Worm (Caenorhabditis elegans) whole organism, early embryonic: ENCODE data around the gene R07B1.13.
A peak's percentile ranks its signal among the peaks of the same experiment; 100 is the strongest.

Experiments used
- B0310.2 ChIP-seq: sonication (generic microtip); optimal IDR thresholded peaks from 2 replicates; lab custom pipeline; 2016; ENCODE audit warnings: mild to moderate bottlenecking, missing genetic modification characterization, missing compliant biosample characterization
- F13C5.2 ChIP-seq: sonication (generic microtip); optimal IDR thresholded peaks from 2 replicates; lab custom pipeline; 2017; ENCODE audit warnings: mild to moderate bottlenecking, missing genetic modification characterization, inconsistent platforms, missing compliant biosample characterization
- aly-1 ChIP-seq: sonication (generic microtip); optimal IDR thresholded peaks from 2 replicates; lab custom pipeline; 2016; ENCODE audit warnings: missing genetic modification characterization, missing compliant biosample characterization
- ama-1 ChIP-seq: fragments of 150-350 bp; optimal IDR thresholded peaks from 2 replicates; lab custom pipeline; 2014
- ceh-13 ChIP-seq: fragments of 200-800 bp; sonication (Bioruptor generic); optimal IDR thresholded peaks from 2 replicates; lab custom pipeline; 2018; ENCODE audit warnings: mild to moderate bottlenecking, missing genetic modification characterization, missing compliant biosample characterization
- ceh-36 ChIP-seq: sonication (generic microtip); optimal IDR thresholded peaks from 2 replicates; lab custom pipeline; 2016; ENCODE audit warnings: missing genetic modification characterization, inconsistent platforms, missing compliant biosample characterization
- ets-7 ChIP-seq: sonication (generic microtip); optimal IDR thresholded peaks from 2 replicates; lab custom pipeline; 2016; ENCODE audit warnings: missing genotype, missing genetic modification characterization, missing compliant biosample characterization
- flt-1 ChIP-seq: fragments of 200-800 bp; sonication (Bioruptor generic); IDR thresholded peaks from 2 replicates; pipeline ENCODE4 v1.3.6; 2022; ENCODE audit warnings: missing genetic modification characterization, missing compliant biosample characterization
- hmbx-1 ChIP-seq: sonication (generic microtip); optimal IDR thresholded peaks from 2 replicates; lab custom pipeline; 2016; ENCODE audit warnings: mild to moderate bottlenecking, missing genetic modification characterization, missing compliant biosample characterization
- hmg-4 ChIP-seq: fragments of 200-800 bp; sonication (Bioruptor generic); optimal IDR thresholded peaks from 2 replicates; lab custom pipeline; 2018; ENCODE audit warnings: mild to moderate bottlenecking, missing genetic modification characterization, missing compliant biosample characterization
- hnd-1 ChIP-seq: sonication (generic microtip); optimal IDR thresholded peaks from 2 replicates; lab custom pipeline; 2016; ENCODE audit warnings: missing genetic modification characterization, missing compliant biosample characterization
- pes-1 ChIP-seq: fragments of 200-800 bp; sonication (Bioruptor generic); IDR thresholded peaks from 2 replicates; pipeline ENCODE4 v1.3.6; 2022; ENCODE audit warnings: missing genetic modification reagents, missing genetic modification characterization, missing compliant biosample characterization
- scrt-1 ChIP-seq: fragments of 200-800 bp; sonication (Bioruptor generic); IDR thresholded peaks from 2 replicates; pipeline ENCODE4 v1.3.6; 2022; ENCODE audit warnings: missing genetic modification characterization, missing compliant biosample characterization
- sea-1 ChIP-seq: fragments of 200-800 bp; sonication (Bioruptor generic); conservative IDR thresholded peaks from 2 replicates; pipeline ENCODE4 v1.3.6; 2022; ENCODE audit warnings: missing genetic modification characterization, missing compliant biosample characterization
- tbx-11 ChIP-seq: fragments of 200-800 bp; sonication (Bioruptor generic); IDR thresholded peaks from 2 replicates; pipeline ENCODE4 v1.3.6; 2022; ENCODE audit warnings: missing genetic modification characterization, missing compliant biosample characterization
- tbx-37 ChIP-seq: fragments of 200-800 bp; sonication (Bioruptor generic); conservative IDR thresholded peaks from 2 replicates; pipeline ENCODE4 v1.3.6; 2022; ENCODE audit warnings: missing genetic modification reagents, missing genetic modification characterization, missing compliant biosample characterization
- tra-4 ChIP-seq: sonication (generic microtip); optimal IDR thresholded peaks from 2 replicates; lab custom pipeline; 2017; ENCODE audit warnings: missing genetic modification characterization, missing compliant biosample characterization

R07B1.13 gene

DNA sequence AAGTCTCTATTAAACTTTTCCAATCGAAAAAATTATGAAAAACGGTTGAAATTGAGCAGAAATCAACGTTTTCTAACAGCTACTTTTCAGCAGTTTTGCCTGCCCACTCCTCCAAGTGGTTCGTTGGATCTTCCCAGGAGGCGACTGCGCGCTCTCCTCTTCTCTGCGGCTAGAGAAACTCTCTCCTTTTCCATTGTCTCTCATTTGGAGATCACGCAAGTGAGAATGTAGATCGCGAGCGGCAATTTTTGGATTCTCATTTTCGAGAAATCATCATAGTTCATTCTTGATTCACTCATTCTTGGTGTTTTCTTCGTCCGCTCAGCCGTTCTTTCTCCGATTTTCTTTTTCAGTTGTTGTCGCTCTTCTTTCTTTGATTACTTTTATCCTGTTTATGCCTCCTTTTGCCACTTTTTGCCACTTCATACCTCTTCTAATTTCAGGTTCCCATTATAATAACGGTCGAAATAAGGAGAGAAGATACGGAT is 14.3 kb downstream of the R07B1.13 start, which contains the start of gene mrp-4:
mrp-4 (plus strand) TSS at position 438 of the 488 bp plus-strand sequence.
- TF ChIP-seq ceh-13 (GFP tag; lab: Kevin White, UChicago) = no peak
- no peak for TF ChIP-seq ets-7 (tag; lab: Kevin White, UChicago)
- TF ChIP-seq aly-1 (tag; lab: Kevin White, UChicago) = no peak
- no peak for TF ChIP-seq tbx-37 (GFP tag; lab: Robert Waterston, UW)
- no peak for TF ChIP-seq tra-4 (tag; lab: Kevin White, UChicago)
- TF ChIP-seq hmg-4 (GFP tag; lab: Kevin White, UChicago) = no peak
- no peak for TF ChIP-seq sea-1
- TF ChIP-seq flt-1 (GFP tag; lab: Robert Waterston, UW) = no peak
- TF ChIP-seq ama-1 (lab: Kevin White, UChicago) = no peak
- TF ChIP-seq hmbx-1 (tag; lab: Kevin White, UChicago) = no peak
- TF ChIP-seq tbx-11 (GFP tag; lab: Robert Waterston, UW) = no peak
- no peak for TF ChIP-seq pes-1 (GFP tag; lab: Robert Waterston, UW)
- TF ChIP-seq B0310.2 = no peak
- TF ChIP-seq scrt-1 = no peak
- no peak for TF ChIP-seq hnd-1 (tag; lab: Kevin White, UChicago)
- TF ChIP-seq ceh-36 (tag; lab: Kevin White, UChicago) = no peak
- no peak for TF ChIP-seq F13C5.2

DNA sequence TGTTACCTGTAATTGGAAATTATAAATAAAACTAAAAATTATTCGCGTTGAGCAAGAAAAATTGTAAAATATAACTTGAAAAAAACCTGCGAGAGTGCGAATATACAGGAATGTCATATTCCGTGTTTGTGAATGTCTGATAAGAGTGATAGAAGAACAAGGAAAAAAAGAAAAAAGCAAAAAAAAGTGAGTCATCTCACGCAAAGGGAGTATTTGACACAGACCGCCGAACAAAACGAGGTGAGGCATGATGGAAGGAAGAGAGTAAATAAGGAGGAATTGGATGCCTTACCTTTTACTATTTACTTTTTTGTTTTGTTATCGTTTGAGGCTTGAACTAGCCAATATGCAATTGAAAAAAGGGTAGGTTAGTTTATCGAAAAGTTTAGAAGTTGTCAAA is 22.7 kb downstream of the R07B1.13 start, which contains the start of gene F21G4.1:
F21G4.1 (minus strand) TSS at position 6 of the 400 bp plus-strand sequence.
- TF ChIP-seq hmbx-1 (tag; lab: Kevin White, UChicago) (no peak), ceh-36 (tag; lab: Kevin White, UChicago) (no peak), aly-1 (tag; lab: Kevin White, UChicago) (no peak), hnd-1 (tag; lab: Kevin White, UChicago) (no peak), hmg-4 (GFP tag; lab: Kevin White, UChicago) (no peak), F13C5.2 (no peak), B0310.2 (no peak), flt-1 (GFP tag; lab: Robert Waterston, UW) (no peak), ets-7 (tag; lab: Kevin White, UChicago) (no peak), pes-1 (GFP tag; lab: Robert Waterston, UW) (no peak), tbx-37 (GFP tag; lab: Robert Waterston, UW) (no peak), tra-4 (tag; lab: Kevin White, UChicago) (no peak)

DNA sequence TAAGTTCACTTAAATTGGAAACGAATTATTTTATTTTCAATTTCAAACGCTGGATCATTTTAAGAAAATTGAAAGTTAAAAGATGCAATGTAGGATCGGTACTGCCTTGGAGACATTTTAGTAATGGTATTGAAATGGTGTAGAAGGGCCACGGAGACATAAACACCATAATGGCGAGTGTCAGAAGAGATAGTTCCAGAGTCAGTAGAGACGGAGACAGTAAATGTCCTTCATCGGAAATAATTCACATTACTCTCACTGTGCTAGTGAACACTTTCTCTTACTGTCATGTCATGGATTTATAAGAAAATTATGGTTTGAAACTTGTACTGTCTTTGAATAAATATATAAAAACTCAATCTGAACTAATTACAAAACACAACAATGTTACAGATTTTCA is 23.4 kb downstream of the R07B1.13 start:
- TF ChIP-seq sea-1 (no peak), ets-7 (tag; lab: Kevin White, UChicago) (no peak), flt-1 (GFP tag; lab: Robert Waterston, UW) (no peak), F13C5.2 (no peak), hnd-1 (tag; lab: Kevin White, UChicago) (no peak), ceh-36 (tag; lab: Kevin White, UChicago) (no peak), ama-1 (lab: Kevin White, UChicago) (no peak), scrt-1 (no peak), hmg-4 (GFP tag; lab: Kevin White, UChicago) (no peak), aly-1 (tag; lab: Kevin White, UChicago) (no peak), tbx-11 (GFP tag; lab: Robert Waterston, UW) (no peak), B0310.2 (no peak), ceh-13 (GFP tag; lab: Kevin White, UChicago) (no peak), pes-1 (GFP tag; lab: Robert Waterston, UW) (no peak), hmbx-1 (tag; lab: Kevin White, UChicago) (no peak), tra-4 (tag; lab: Kevin White, UChicago) (no peak), tbx-37 (GFP tag; lab: Robert Waterston, UW) (no peak)

DNA sequence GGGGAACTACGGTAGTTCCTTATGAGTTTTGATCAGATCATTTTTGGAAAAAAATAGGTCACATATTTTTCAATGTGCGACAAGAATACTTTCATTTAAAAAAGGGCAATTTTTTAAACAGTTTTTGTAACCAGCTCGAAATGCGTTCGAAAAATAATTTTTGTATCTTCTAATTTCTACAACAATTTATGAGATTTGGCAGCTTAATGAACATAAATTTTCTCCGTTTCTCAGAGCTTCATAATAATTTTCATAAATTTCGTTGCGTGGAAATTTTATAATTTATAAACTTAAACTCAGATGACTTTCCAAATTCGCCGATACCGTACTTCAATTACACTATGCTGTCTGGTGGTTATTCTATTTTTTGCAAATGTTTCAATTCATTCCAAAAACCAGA is 25.2 kb downstream of the R07B1.13 start, which contains the start of gene F21G4.3:
F21G4.3 (plus strand) TSS at position 301 of the 400 bp plus-strand sequence.
- TF ChIP-seq ceh-13 (GFP tag; lab: Kevin White, UChicago) (no peak), ceh-36 (tag; lab: Kevin White, UChicago) (no peak), tra-4 (tag; lab: Kevin White, UChicago) (no peak), sea-1 (no peak)

DNA sequence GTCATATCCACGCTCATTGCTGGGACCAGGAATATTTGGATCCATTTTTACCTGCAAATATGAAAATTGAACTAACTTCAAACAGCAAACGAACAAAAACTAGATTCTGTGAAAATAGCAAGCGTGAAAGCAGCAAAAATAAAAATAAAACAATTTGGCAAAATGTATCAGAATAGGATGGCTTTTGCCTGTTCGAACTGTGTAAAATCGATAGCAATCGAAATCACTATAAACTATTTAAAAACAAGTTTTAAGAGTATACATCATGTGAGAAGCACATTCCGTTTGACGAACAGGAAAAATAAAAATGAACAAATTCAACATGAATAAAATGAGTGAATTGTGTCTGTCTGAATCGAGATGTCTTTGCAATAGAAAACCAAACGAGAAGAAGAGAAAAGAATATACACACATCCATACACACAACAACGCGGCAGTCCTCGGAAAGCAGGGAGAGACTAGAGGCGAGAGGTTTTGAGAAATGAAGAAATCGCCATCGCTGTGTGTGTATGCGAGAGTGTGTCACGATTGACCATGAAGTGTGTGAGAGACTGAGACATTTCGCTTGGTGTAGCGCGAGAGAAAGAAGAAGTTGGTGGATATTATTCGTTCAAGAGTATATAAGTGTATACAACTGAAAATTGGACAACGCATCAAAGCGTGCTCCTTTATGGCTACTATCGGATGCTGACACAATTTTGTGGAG is 30.0 kb downstream of the R07B1.13 start, which contains the start of gene phf-34:
phf-34 (minus strand) TSS at position 51 of the 706 bp plus-strand sequence.
- TF ChIP-seq aly-1 (tag; lab: Kevin White, UChicago) = peak; percentile 22
- no peak for TF ChIP-seq ets-7 (tag; lab: Kevin White, UChicago)
- TF ChIP-seq ceh-13 (GFP tag; lab: Kevin White, UChicago) = no peak
- TF ChIP-seq ama-1 (lab: Kevin White, UChicago) = no peak
- TF ChIP-seq scrt-1 = no peak
- TF ChIP-seq tra-4 (tag; lab: Kevin White, UChicago) = no peak

DNA sequence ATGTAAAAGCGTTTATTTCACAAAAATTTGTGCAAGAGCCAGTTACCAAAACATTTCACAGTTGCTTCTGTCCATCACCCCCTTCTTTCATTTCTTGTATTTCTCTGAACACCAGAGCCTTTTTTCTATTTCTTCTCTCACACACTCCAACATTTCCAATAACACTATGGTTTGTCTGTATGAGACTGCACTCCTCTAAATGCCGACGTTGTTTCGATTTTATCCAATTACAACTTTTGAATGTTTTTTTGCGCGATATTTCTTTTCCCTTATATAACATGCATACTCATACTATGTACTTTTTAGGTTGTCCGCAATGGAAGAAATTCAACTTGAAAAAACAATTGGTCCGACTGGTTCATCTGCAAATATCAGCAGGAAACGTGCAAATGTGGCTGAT is 36.2 kb downstream of the R07B1.13 start, which contains the start of gene F21G4.5:
F21G4.5 (plus strand) TSS at position 301 of the 400 bp plus-strand sequence.
- TF ChIP-seq F13C5.2 (no peak), ceh-13 (GFP tag; lab: Kevin White, UChicago) (no peak), flt-1 (GFP tag; lab: Robert Waterston, UW) (no peak), ceh-36 (tag; lab: Kevin White, UChicago) (no peak), aly-1 (tag; lab: Kevin White, UChicago) (no peak), tra-4 (tag; lab: Kevin White, UChicago) (no peak), B0310.2 (no peak), hmbx-1 (tag; lab: Kevin White, UChicago) (no peak), sea-1 (no peak), scrt-1 (no peak), hnd-1 (tag; lab: Kevin White, UChicago) (no peak), tbx-37 (GFP tag; lab: Robert Waterston, UW) (no peak), hmg-4 (GFP tag; lab: Kevin White, UChicago) (no peak), tbx-11 (GFP tag; lab: Robert Waterston, UW) (no peak), pes-1 (GFP tag; lab: Robert Waterston, UW) (no peak), ets-7 (tag; lab: Kevin White, UChicago) (no peak)
